Worm (Caenorhabditis elegans): ENCODE measurements around the gene T25G12.11.

Gene T25G12.11

DNA sequence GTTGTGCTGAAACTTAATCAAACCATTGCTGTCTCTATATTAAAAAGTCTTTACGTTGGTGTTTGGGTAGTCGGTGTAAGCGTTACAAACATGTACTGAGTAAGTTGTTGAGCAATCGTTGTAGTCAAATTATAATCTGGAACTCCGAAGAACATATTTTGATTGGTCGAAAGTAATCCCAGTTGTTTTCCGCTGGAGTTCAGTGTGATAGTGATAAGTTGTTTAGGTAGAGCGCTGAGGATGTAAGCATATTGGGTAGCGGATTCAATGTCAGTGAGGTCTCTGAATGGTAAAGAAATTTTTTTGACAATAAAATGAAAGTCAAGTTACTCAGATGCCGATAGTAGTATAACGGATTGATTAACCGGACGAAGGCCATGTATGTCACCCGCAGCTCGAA is 10.0 kb downstream of the T25G12.11 start:
- TF ChIP-seq tbx-37 (GFP tag; conservative IDR thresholded peaks at IDR 0.05), result no peak
- TF ChIP-seq ceh-13 (GFP tag; optimal IDR thresholded peaks at IDR 0.05), result no peak
- TF ChIP-seq ceh-36 (tag; optimal IDR thresholded peaks at IDR 0.05), result no peak

DNA sequence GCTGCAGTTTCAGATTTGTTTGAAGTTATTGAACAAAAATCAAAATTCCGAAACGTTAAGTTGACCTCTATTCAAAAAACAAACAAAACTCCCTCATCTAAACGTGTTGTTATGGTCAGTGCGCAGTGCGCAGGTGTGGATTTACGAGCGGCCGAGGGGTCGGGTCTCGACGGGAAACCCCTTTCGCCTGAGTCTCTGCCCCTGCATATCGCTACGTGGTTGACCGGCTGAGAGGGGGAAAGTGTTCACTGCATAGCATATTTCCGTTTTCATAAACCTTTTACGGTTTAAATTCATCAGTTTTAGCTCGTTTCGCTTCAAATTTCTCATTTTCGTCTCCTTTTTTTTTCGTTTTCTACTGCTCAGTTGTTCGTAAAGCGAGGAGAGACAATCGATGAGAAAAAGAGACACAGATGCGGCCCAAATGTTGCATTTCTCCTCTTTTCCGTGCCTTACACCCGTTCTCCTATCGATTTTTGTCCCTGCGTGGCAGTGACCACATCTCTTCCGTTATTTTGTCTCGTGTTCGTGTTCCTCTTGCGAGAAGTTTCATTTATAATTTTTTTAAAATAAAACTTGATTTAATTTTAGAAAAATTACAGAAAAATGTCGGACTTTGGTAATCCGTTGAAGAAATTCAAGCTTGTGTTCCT is 15.3 kb downstream of the T25G12.11 start, which contains the start of gene rab-6.2:
Gene rab-6.2, plus strand, starts transcription at position 603 of the 653 bp plus-strand sequence.
- no peak for TF ChIP-seq F13C5.2 (tag; optimal IDR thresholded peaks at IDR 0.05)
- no peak for TF ChIP-seq sea-1 (GFP tag; conservative IDR thresholded peaks at IDR 0.05)
- peak; percentile 58 for TF ChIP-seq hmg-4 (GFP tag; optimal IDR thresholded peaks at IDR 0.05)

DNA sequence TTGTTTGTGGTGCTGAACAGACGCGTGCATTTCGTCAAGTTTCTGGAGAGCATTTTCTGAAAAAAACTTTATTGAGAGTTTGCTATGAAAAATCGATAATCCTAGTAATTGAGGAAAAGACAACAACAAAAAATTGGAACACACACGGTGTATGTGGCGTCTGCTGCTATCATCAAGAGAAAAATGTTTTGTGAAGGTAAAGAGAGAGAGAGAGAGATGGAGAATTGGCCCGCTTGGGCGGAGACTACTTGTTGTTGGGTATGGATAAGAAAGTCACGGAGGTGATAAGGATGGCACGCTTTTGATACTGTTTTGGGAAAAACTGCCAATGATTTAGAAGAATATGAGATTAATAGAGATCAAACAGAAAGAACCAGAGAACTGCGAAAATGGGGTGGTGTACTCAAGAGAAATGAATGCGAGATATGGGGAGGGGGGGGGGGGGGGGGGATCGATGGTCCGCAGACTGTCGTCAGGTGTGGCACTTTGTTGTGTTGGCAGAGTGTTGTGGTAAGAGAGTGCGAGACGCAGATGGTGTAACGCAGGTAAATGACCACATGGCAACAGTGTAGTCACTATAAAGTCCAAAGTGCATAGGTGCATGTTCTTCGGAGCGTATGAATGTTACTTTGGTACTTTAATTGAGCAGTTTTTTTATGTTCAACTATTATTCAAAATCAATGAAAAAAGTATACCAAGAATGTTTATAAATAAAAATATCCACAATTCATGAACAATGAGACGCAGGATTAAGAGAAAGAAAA is 20.1 kb downstream of the T25G12.11 start, which contains the start of gene acdh-7:
Gene acdh-7, minus strand, starts transcription at position 56 of the 764 bp plus-strand sequence.
- TF ChIP-seq flt-1 (GFP tag; IDR thresholded peaks at IDR 0.05) (no peak), ceh-36 (tag; optimal IDR thresholded peaks at IDR 0.05) (peak; percentile 21)

DNA sequence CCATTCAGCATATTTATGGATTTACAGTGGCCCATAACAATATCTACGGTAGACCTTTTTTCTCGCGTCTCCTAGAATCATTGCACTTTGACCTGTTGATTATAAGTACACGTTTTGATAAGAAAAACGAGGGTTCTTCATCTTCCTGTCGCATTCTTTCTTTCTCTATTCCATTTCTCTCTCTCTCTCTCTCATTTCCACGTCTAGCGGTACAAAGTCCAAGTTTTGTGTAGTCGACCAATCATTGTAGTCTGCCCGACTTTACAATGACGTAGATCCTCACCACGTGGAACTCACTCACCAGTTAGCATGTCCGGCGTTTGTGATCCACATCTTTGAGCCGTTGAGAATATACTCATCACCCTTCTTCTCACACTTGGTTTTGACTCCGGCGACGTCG is 21.2 kb downstream of the T25G12.11 start:
- TF ChIP-seq tra-4 (tag; optimal IDR thresholded peaks at IDR 0.05), result no peak
- TF ChIP-seq tbx-37 (GFP tag; conservative IDR thresholded peaks at IDR 0.05), result no peak
- TF ChIP-seq B0310.2 (tag; optimal IDR thresholded peaks at IDR 0.05), result no peak
- no peak for TF ChIP-seq ceh-36 (tag; optimal IDR thresholded peaks at IDR 0.05)
- TF ChIP-seq ets-7 (tag; optimal IDR thresholded peaks at IDR 0.05), result no peak
- TF ChIP-seq scrt-1 (GFP tag; IDR thresholded peaks at IDR 0.05), result no peak
- no peak for TF ChIP-seq ceh-13 (GFP tag; optimal IDR thresholded peaks at IDR 0.05)
- TF ChIP-seq tbx-11 (GFP tag; IDR thresholded peaks at IDR 0.05), result no peak
- TF ChIP-seq hmbx-1 (tag; optimal IDR thresholded peaks at IDR 0.05), result no peak
- TF ChIP-seq aly-1 (tag; optimal IDR thresholded peaks at IDR 0.05), result no peak
- TF ChIP-seq F13C5.2 (tag; optimal IDR thresholded peaks at IDR 0.05), result no peak
- TF ChIP-seq flt-1 (GFP tag; IDR thresholded peaks at IDR 0.05), result no peak
- no peak for TF ChIP-seq ama-1 (optimal IDR thresholded peaks at IDR 0.05)
- no peak for TF ChIP-seq hmg-4 (GFP tag; optimal IDR thresholded peaks at IDR 0.05)

DNA sequence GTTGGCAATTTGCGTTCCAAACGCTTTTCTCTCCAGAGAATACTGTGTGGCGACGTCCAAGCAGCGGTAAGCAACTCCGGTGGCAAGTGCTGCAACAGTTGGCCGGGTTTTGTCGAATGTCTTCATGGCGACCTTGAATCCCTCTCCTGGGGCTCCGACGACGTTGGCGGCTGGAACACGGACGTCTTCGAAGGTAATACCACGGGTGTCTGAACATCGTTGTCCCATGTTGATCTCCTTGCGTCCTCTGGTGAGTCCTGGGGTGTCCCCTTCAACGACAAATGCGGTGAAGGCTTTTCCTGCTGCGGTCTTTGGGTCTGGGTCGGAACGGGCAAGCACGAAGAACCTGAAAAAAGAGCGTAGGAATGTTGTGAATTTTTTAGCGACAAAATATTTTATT is 21.6 kb downstream of the T25G12.11 start:
- TF ChIP-seq hnd-1 (tag; optimal IDR thresholded peaks at IDR 0.05) (no peak), hmbx-1 (tag; optimal IDR thresholded peaks at IDR 0.05) (no peak), tbx-11 (GFP tag; IDR thresholded peaks at IDR 0.05) (no peak), tbx-37 (GFP tag; conservative IDR thresholded peaks at IDR 0.05) (no peak), scrt-1 (GFP tag; IDR thresholded peaks at IDR 0.05) (no peak), F13C5.2 (tag; optimal IDR thresholded peaks at IDR 0.05) (no peak), ets-7 (tag; optimal IDR thresholded peaks at IDR 0.05) (no peak), aly-1 (tag; optimal IDR thresholded peaks at IDR 0.05) (no peak), ama-1 (optimal IDR thresholded peaks at IDR 0.05) (no peak), ceh-36 (tag; optimal IDR thresholded peaks at IDR 0.05) (no peak), pes-1 (GFP tag; IDR thresholded peaks at IDR 0.05) (no peak), tra-4 (tag; optimal IDR thresholded peaks at IDR 0.05) (no peak), sea-1 (GFP tag; conservative IDR thresholded peaks at IDR 0.05) (no peak), flt-1 (GFP tag; IDR thresholded peaks at IDR 0.05) (no peak), B0310.2 (tag; optimal IDR thresholded peaks at IDR 0.05) (no peak), ceh-13 (GFP tag; optimal IDR thresholded peaks at IDR 0.05) (no peak), hmg-4 (GFP tag; optimal IDR thresholded peaks at IDR 0.05) (no peak)

DNA sequence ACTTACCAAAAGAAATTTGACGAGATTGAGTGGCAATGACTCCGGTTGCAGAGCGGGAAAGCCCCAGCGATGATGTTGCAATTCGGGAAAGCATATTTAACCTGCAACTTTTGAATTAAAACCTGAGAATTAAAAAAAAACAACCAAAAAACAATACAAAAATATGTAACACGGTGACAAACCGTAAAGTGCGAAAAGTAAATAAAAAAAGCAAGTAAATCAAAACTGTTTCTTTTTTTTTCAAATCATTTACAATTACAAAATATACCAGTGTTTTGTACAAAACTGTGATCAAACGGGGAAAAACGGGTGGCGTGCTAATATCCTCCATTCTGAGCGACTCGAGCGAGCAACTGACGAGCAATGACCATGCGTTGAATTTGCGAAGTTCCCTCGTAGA is 22.5 kb downstream of the T25G12.11 start, which contains the start of gene acdh-10:
Gene acdh-10, minus strand, starts transcription at position 101 of the 400 bp plus-strand sequence.
- no peak for TF ChIP-seq tra-4 (tag; optimal IDR thresholded peaks at IDR 0.05)
- TF ChIP-seq hnd-1 (tag; optimal IDR thresholded peaks at IDR 0.05), result no peak
- TF ChIP-seq hmg-4 (GFP tag; optimal IDR thresholded peaks at IDR 0.05), result no peak
- no peak for TF ChIP-seq sea-1 (GFP tag; conservative IDR thresholded peaks at IDR 0.05)
- no peak for TF ChIP-seq tbx-11 (GFP tag; IDR thresholded peaks at IDR 0.05)
- TF ChIP-seq scrt-1 (GFP tag; IDR thresholded peaks at IDR 0.05), result no peak

DNA sequence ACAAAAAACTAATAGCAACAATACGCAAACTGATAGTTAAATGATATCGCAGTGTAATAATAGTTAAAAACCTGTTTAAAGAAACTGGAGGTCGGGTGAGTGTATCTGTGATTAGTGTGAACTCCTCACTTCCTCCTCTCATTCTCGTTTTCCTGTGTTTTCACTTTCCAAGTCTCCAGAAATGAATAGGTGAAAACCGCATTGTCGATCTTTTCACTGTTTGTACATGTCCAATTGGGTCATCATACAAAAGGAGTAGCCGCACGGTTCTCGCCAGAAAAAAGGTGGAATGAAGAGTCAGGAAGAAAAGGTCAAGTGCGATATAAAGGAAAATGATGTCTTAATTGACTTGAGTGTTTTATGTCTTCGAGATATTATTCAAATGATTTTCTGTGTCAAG is 25.8 kb downstream of the T25G12.11 start:
- TF ChIP-seq pes-1 (GFP tag; IDR thresholded peaks at IDR 0.05) (no peak), ama-1 (optimal IDR thresholded peaks at IDR 0.05) (no peak), tra-4 (tag; optimal IDR thresholded peaks at IDR 0.05) (no peak), tbx-11 (GFP tag; IDR thresholded peaks at IDR 0.05) (no peak), hmbx-1 (tag; optimal IDR thresholded peaks at IDR 0.05) (no peak)

DNA sequence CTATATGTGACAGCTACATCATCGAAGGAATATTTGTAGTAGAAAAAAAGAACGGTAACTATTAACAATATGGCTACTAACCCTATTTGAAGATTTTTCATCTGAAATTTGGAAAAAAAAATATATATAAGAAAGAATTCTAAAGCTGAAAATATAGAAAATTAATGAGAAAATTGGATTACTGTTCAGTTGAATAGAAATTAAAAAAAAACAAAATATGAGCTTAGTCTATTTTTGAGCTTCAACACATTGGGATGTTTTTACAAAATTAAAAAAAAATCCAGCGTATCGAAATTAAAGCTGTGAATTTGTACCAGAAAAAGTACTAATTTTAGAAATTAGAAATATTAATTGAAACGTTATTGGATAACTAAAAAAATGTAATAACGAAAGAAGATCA is 28.1 kb downstream of the T25G12.11 start, which contains the start of gene T08G2.2:
Gene T08G2.2, minus strand, starts transcription at position 101 of the 400 bp plus-strand sequence.
- TF ChIP-seq ama-1 (optimal IDR thresholded peaks at IDR 0.05) (no peak), sea-1 (GFP tag; conservative IDR thresholded peaks at IDR 0.05) (no peak)

DNA sequence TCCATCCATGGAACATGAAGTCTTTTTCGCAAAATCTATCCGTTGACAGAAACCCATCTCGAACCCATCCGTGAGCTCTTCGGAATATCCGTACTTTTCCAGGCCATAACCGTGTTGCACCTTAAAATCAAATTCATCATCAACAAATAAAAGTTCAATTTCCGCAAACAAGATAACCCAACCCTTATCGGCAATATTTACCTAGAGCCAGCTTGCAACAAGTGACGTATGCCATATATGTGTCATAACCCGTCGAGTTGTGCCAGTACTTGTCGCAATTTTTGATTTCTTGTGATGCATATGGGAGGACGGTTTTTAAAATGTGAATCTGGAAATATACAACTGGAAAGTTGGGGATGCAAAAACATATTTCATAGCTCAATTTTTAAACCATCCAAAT is 31.5 kb downstream of the T25G12.11 start:
- no peak for TF ChIP-seq tbx-37 (GFP tag; conservative IDR thresholded peaks at IDR 0.05)
- no peak for TF ChIP-seq aly-1 (tag; optimal IDR thresholded peaks at IDR 0.05)
- TF ChIP-seq sea-1 (GFP tag; conservative IDR thresholded peaks at IDR 0.05), result no peak
- TF ChIP-seq hmg-4 (GFP tag; optimal IDR thresholded peaks at IDR 0.05), result no peak
- no peak for TF ChIP-seq ama-1 (optimal IDR thresholded peaks at IDR 0.05)
- TF ChIP-seq B0310.2 (tag; optimal IDR thresholded peaks at IDR 0.05), result no peak
- TF ChIP-seq tra-4 (tag; optimal IDR thresholded peaks at IDR 0.05), result no peak
- TF ChIP-seq ceh-36 (tag; optimal IDR thresholded peaks at IDR 0.05), result no peak
- TF ChIP-seq flt-1 (GFP tag; IDR thresholded peaks at IDR 0.05), result no peak
- no peak for TF ChIP-seq pes-1 (GFP tag; IDR thresholded peaks at IDR 0.05)
- TF ChIP-seq hmbx-1 (tag; optimal IDR thresholded peaks at IDR 0.05), result no peak
- no peak for TF ChIP-seq F13C5.2 (tag; optimal IDR thresholded peaks at IDR 0.05)
- no peak for TF ChIP-seq ets-7 (tag; optimal IDR thresholded peaks at IDR 0.05)
- TF ChIP-seq hnd-1 (tag; optimal IDR thresholded peaks at IDR 0.05), result no peak
- TF ChIP-seq tbx-11 (GFP tag; IDR thresholded peaks at IDR 0.05), result no peak
- no peak for TF ChIP-seq ceh-13 (GFP tag; optimal IDR thresholded peaks at IDR 0.05)

Measured in whole organism, early embryonic.